Fruit fly (Drosophila melanogaster): ENCODE data around the gene CG12170.

Gene CG12170

DNA sequence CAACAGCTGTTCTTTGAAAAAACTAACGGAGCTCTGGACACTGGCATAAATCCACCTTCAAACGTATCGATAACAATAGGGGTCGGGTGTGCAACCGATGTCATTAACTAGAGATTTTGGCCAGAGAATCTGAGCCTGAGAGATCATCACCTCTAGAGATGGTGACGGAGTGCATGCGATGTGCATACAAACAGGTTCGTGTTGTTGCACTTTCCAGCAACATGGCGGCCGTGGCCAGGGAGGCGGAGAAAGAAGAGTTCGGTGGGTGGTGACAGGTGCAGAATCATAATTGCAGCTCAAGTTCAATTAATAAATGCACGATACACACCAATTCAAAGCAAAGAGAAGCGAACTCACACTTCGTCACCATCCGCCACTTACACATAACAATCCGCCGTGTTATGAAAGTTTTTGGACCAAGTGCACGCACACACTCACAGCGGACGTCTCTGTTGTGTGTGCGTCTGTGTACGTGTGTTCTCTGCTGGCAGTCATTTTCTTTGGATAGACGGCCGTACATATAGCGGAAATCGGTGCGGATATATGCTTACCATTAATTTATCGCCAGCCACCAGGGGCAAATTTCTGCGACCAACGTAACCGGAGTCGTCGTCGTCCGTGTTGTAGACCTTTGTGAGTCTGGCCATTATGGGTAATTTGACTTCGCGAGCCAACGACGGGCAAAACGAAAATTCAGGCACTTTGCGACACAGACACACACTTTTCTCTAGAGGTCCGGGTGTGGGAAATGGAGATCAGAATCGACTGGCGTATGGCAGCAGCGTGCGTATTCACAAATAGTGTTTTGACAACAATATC, 22.2 kb downstream of the CG12170 start:
- TF ChIP-seq ttk (optimal IDR thresholded peaks at IDR 0.05): no peak
- TF ChIP-seq psq (optimal IDR thresholded peaks at IDR 0.05): no peak
- TF ChIP-seq h (optimal IDR thresholded peaks at IDR 0.05): no peak
- no peak for TF ChIP-seq Sin3A (optimal IDR thresholded peaks at IDR 0.05)
- TF ChIP-seq Myc (optimal IDR thresholded peaks at IDR 0.05): no peak
- no peak for TF ChIP-seq insv (optimal IDR thresholded peaks at IDR 0.05)

dm6 chr3R:5659829-5660197, 22.8 kb downstream of the CG12170 start, which contains the start of gene CG2182:
CG2182 (minus strand) TSS chr3R:5659912.
- no peak for TF ChIP-seq ttk (optimal IDR thresholded peaks at IDR 0.05)
- no peak for TF ChIP-seq Myc (optimal IDR thresholded peaks at IDR 0.05)
- TF ChIP-seq h (optimal IDR thresholded peaks at IDR 0.05): no peak
- no peak for TF ChIP-seq insv (optimal IDR thresholded peaks at IDR 0.05)
- no peak for TF ChIP-seq psq (optimal IDR thresholded peaks at IDR 0.05)
- no peak for TF ChIP-seq Sin3A (optimal IDR thresholded peaks at IDR 0.05)

DNA sequence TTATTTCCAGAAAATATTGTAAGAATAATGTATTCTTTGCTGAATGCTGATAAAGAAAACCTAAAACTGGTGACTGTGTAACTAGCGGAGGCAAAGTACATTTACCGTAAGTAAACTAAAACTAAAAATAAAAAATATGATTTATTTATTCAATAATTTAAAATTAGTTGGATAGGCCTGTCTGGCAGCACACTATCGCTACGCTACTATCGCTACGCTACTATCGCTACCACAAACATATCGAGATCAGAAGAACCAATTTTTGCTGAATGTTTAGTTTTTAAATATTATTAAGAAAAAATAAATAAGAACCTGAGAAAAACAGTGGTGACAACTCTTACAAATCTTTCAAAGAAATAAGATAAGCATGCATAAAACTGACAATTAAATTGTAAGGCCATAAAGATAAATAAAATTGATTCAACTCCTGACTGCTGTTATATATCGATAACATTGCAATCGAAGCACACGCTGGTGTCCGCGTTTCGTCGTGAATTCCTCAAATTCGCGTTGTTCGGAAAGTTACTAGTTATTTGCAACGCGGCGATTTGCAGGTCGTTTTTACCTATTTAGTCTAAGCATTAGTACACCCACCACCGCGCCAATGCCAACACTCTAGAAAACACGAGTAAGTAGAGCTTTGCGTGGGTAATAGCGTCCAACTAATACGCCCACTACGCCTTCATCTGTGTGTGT, 23.3 kb downstream of the CG12170 start, which contains the start of gene Wdr33:
Gene Wdr33 (plus strand): TSS at position 438 of the 696 bp plus-strand sequence.
- no peak for TF ChIP-seq Myc (optimal IDR thresholded peaks at IDR 0.05)
- no peak for TF ChIP-seq Sin3A (optimal IDR thresholded peaks at IDR 0.05)
- TF ChIP-seq ttk (optimal IDR thresholded peaks at IDR 0.05): no peak
- TF ChIP-seq h (optimal IDR thresholded peaks at IDR 0.05): no peak

dm6 chr3R:5668928-5669739, 32.1 kb downstream of the CG12170 start, which contains the start of the genes Xe7 and Atg17:
Xe7 (minus strand) TSS chr3R:5669334.
Atg17 (plus strand) TSS chr3R:5669713.
- TF ChIP-seq psq (optimal IDR thresholded peaks at IDR 0.05) (peak; percentile 60), Myc (optimal IDR thresholded peaks at IDR 0.05) (no peak)

DNA sequence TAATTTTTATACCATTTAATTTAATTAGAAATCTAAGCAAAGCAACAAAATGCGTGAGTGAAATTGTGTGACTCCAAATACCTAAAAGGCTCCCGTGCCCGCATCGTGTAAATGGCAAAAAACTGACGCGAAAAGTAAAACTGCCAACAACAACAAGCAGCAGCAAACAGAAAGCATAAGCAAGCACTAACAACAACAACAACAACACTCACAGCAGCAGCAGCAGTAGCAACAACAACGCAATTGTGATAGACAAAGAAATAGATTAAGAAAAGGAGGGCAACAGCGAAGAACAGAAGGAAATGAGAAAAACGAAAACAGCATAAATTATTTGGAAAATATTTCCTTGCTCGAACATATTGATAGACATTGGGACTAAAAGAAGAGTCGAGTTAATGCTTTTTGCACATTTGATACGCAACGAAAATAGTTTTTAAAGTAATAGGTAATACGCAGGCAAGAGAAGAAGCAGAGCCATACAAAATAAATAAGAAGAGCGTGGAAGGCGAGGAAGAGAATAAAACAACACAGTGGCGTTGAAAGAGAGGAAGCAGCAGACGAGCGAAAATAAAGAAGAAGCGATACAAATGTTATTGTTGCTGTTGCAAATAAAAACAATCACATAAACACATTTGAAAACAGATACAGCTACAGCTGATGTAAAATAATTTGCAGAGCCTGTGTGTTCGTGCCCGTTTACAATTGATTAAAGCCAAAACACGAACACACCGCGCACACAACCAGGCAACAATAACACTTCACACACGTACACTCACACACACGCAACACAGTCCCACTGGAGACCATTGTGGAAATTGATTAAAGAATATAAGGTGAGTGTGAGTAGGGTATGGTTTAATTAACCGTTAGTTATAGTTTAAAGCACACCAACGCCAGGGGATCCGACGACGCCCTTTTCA, 33.0 kb downstream of the CG12170 start:
- no peak for TF ChIP-seq insv (optimal IDR thresholded peaks at IDR 0.05)
- TF ChIP-seq ttk (optimal IDR thresholded peaks at IDR 0.05): no peak
- peak; percentile 85 for TF ChIP-seq psq (optimal IDR thresholded peaks at IDR 0.05)
- TF ChIP-seq Myc (optimal IDR thresholded peaks at IDR 0.05): no peak

DNA sequence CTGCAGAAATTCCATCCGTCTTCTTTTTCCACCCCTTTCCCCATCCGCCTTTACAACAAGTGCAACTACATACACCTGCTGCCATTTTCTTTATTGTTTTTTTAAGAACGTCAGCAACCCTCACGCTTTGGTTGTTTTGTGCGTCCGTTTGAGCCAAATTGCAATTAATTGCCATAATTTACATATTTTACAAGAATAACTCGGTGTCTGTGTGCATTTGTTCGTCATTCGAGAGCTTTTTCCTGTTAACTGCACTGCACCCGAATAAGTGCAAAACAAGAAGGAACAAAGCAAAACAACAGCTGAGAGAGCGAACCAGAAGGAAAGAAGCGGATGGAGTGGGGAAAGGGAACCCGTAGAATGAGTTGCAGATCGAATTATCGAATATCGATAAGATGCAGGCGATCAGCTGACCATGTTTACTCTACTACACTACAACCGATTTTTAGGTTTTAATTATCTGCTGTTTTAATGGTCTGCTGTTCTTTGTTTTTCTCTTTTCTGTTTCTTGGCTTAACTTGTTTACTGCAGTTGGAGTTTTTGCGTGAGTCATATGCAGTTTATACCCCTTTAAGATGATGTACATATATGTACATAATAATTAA, 33.7 kb downstream of the CG12170 start:
- no peak for TF ChIP-seq Myc (optimal IDR thresholded peaks at IDR 0.05)
- no peak for TF ChIP-seq Sin3A (optimal IDR thresholded peaks at IDR 0.05)
- TF ChIP-seq ttk (optimal IDR thresholded peaks at IDR 0.05): no peak
- no peak for TF ChIP-seq insv (optimal IDR thresholded peaks at IDR 0.05)
- no peak for TF ChIP-seq psq (optimal IDR thresholded peaks at IDR 0.05)
- no peak for TF ChIP-seq h (optimal IDR thresholded peaks at IDR 0.05)

- TF ChIP-seq Myc (optimal IDR thresholded peaks at IDR 0.05): no peak
- no peak for TF ChIP-seq ttk (optimal IDR thresholded peaks at IDR 0.05)
- TF ChIP-seq Sin3A (optimal IDR thresholded peaks at IDR 0.05): no peak
- TF ChIP-seq psq (optimal IDR thresholded peaks at IDR 0.05): no peak
- no peak for TF ChIP-seq insv (optimal IDR thresholded peaks at IDR 0.05)
- TF ChIP-seq h (optimal IDR thresholded peaks at IDR 0.05): no peak
Measured at dm6 chr3R:5671265-5671663, 34.2 kb downstream of the CG12170 start.

dm6 chr3R:5671795-5672657, 35.0 kb downstream of the CG12170 start:
- TF ChIP-seq Myc (optimal IDR thresholded peaks at IDR 0.05): no peak
- TF ChIP-seq ttk (optimal IDR thresholded peaks at IDR 0.05): no peak
- TF ChIP-seq insv (optimal IDR thresholded peaks at IDR 0.05): no peak
- no peak for TF ChIP-seq h (optimal IDR thresholded peaks at IDR 0.05)
- TF ChIP-seq Sin3A (optimal IDR thresholded peaks at IDR 0.05): no peak
- no peak for TF ChIP-seq psq (optimal IDR thresholded peaks at IDR 0.05)

dm6 chr3R:5672658-5673217, 35.7 kb downstream of the CG12170 start:
- TF ChIP-seq ttk (optimal IDR thresholded peaks at IDR 0.05): no peak
- no peak for TF ChIP-seq psq (optimal IDR thresholded peaks at IDR 0.05)

DNA sequence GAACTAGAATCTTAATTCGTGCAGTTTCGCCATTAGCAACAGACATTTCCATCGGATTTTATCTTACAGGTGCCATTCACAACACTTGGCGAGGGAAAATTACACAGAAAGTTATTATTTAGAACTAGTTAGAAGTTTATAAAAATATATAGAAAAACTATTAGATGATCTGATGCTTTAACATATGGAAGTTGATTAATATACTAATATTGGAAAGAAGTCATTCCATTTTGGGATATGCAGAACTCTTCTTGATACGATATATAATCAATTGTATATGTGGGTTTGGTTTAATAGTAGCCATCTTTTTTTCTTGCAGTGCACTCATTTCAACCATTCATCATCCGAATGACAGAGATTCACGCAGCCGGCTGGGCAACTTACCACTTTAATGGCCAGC, 45.2 kb downstream of the CG12170 start:
- TF ChIP-seq psq (optimal IDR thresholded peaks at IDR 0.05) (no peak), h (optimal IDR thresholded peaks at IDR 0.05) (no peak), ttk (optimal IDR thresholded peaks at IDR 0.05) (no peak), insv (optimal IDR thresholded peaks at IDR 0.05) (no peak), Myc (optimal IDR thresholded peaks at IDR 0.05) (no peak), Sin3A (optimal IDR thresholded peaks at IDR 0.05) (no peak)

Data from Kc167 (cell line).